Worm (Caenorhabditis elegans) whole organism, L2 larva: ENCODE data around the gene C26B9.6.

Experiments
- ceh-82 ChIP-seq: fragments of 150-350 bp; optimal IDR thresholded peaks from 2 replicates; lab custom pipeline; 2014; ENCODE audit warnings: missing biosample characterization, missing genetic modification characterization
- dmd-4 ChIP-seq: sonication (generic microtip); optimal IDR thresholded peaks from 2 replicates; lab custom pipeline; 2017; ENCODE audit warnings: missing biosample characterization, missing genetic modification characterization
- lin-13 ChIP-seq: fragments of 150-350 bp; optimal IDR thresholded peaks from 2 replicates; lab custom pipeline; 2014; ENCODE audit warnings: missing biosample characterization, missing genetic modification reagents, missing genetic modification characterization

DNA sequence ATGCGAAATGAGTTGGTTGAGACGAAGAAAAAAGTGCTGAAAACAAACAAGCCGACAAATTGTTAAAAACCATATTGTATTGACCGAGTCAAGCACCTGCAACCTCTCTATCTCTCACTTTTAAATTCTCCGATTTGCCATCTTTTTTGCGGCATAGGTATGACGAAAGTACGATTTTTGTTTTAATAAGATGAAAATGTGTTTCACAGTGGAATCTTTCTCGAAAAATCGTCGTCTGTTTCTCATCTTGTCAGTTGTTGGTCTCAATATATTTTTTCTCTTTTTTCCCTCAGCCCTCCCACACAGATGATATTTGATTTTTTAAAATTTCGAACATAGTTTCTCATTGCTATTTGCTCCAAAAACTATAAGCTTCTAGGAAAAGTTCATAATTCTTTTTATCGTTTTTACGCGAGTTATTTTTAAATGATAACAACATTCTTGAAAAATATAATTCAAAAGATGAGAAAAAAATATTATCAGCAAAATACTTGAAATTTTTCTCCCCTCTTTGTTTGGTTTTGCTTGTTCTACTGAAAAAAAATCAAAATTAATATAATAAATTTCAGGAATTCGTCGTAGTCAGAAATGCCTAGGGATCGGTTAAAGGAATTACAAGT, 13.4 kb upstream of the C26B9.6 start, which contains the start of gene syx-3:
- TF ChIP-seq ceh-82 (tag; lab: Kevin White, UChicago) (no peak), lin-13 (GFP tag; lab: Kevin White, UChicago) (no peak), dmd-4 (no peak)
